Fruit fly (Drosophila melanogaster) whole organism, pupa: ENCODE data around the gene CG16762.

Source experiments
- CG10348 ChIP-seq: fragments of 200-800 bp; sonication (Bioruptor generic); IDR thresholded peaks from 2 replicates; pipeline ENCODE4 v1.3.6; 2022; ENCODE audit warnings: missing biosample characterization, missing genetic modification characterization
- CG12605 ChIP-seq: fragments of 200-800 bp; sonication (Bioruptor generic); IDR thresholded peaks from 2 replicates; pipeline ENCODE4 v1.3.6; 2022; ENCODE audit warnings: missing biosample characterization, missing genetic modification characterization
- CG13204 ChIP-seq: fragments of 200-800 bp; sonication (Bioruptor generic); optimal IDR thresholded peaks from 2 replicates; lab custom pipeline; 2018; ENCODE audit warnings: missing biosample characterization, mild to moderate bottlenecking, missing genetic modification characterization, moderate library complexity
- CG14655 ChIP-seq: fragments of 200-800 bp; sonication (Bioruptor generic); optimal IDR thresholded peaks from 3 replicates; lab custom pipeline; 2017; ENCODE audit warnings: mild to moderate bottlenecking, missing biosample characterization, missing genetic modification reagents, missing genetic modification characterization
- CG15710 ChIP-seq: fragments of 200-800 bp; sonication (Bioruptor generic); optimal IDR thresholded peaks from 2 replicates; lab custom pipeline; 2018; ENCODE audit warnings: missing biosample characterization, mild to moderate bottlenecking, missing genetic modification characterization, moderate library complexity
- CG17806 ChIP-seq: fragments of 200-800 bp; sonication (Bioruptor generic); optimal IDR thresholded peaks from 2 replicates; lab custom pipeline; 2018; ENCODE audit warnings: missing biosample characterization, mild to moderate bottlenecking, missing genetic modification characterization, moderate library complexity
- CG32121 ChIP-seq: fragments of 200-800 bp; sonication (Bioruptor generic); IDR thresholded peaks from 2 replicates; pipeline ENCODE4 v1.3.6; 2022; ENCODE audit warnings: missing biosample characterization, missing genetic modification characterization
- CG34367 ChIP-seq: fragments of 200-800 bp; sonication (Bioruptor generic); optimal IDR thresholded peaks from 2 replicates; lab custom pipeline; 2018; ENCODE audit warnings: missing biosample characterization, mild to moderate bottlenecking, missing genetic modification characterization
- CG4496 ChIP-seq: fragments of 200-800 bp; sonication (Bioruptor generic); IDR thresholded peaks from 3 replicates; pipeline ENCODE4 v1.3.6; 2022; ENCODE audit warnings: missing biosample characterization, missing genetic modification characterization
- CG8159 ChIP-seq: fragments of 200-800 bp; sonication (Bioruptor generic); optimal IDR thresholded peaks from 3 replicates; lab custom pipeline; 2018; ENCODE audit warnings: missing biosample characterization, mild to moderate bottlenecking, missing genetic modification characterization, moderate library complexity
- CG8301 ChIP-seq: fragments of 200-800 bp; sonication (Bioruptor generic); optimal IDR thresholded peaks from 2 replicates; lab custom pipeline; 2018; ENCODE audit warnings: missing biosample characterization, mild to moderate bottlenecking, missing genetic modification characterization
- CG9948 ChIP-seq: fragments of 200-800 bp; sonication (Bioruptor generic); optimal IDR thresholded peaks from 2 replicates; lab custom pipeline; 2018; ENCODE audit warnings: missing biosample characterization, mild to moderate bottlenecking, missing genetic modification characterization, moderate library complexity
- D1 ChIP-seq: fragments of 200-800 bp; sonication (Bioruptor generic); optimal IDR thresholded peaks from 2 replicates; lab custom pipeline; 2018; ENCODE audit warnings: missing biosample characterization, mild to moderate bottlenecking, missing genetic modification characterization, moderate library complexity
- EcR ChIP-seq: fragments of 200-800 bp; sonication (Bioruptor generic); optimal IDR thresholded peaks from 3 replicates; lab custom pipeline; 2019; ENCODE audit warnings: missing biosample characterization, missing genetic modification characterization, mild to moderate bottlenecking, moderate library complexity, missing genetic modification reagents
- Ets98B ChIP-seq: fragments of 200-800 bp; sonication (Bioruptor generic); IDR thresholded peaks from 2 replicates; pipeline ENCODE4 v1.3.6; 2022; ENCODE audit warnings: missing biosample characterization, missing genetic modification characterization
- Pif1A ChIP-seq: fragments of 200-800 bp; sonication (Bioruptor generic); optimal IDR thresholded peaks from 3 replicates; lab custom pipeline; 2016; ENCODE audit warnings: missing biosample characterization, missing genetic modification characterization
- Pif1B ChIP-seq: fragments of 200-800 bp; sonication (Bioruptor generic); optimal IDR thresholded peaks from 3 replicates; lab custom pipeline; 2016; ENCODE audit warnings: missing biosample characterization, missing genetic modification characterization
- Snoo ChIP-seq: fragments of 200-800 bp; sonication (Bioruptor generic); optimal IDR thresholded peaks from 3 replicates; lab custom pipeline; 2017; ENCODE audit warnings: missing biosample characterization, mild to moderate bottlenecking, missing genetic modification characterization, inconsistent platforms
- fd96Ca ChIP-seq: fragments of 200-800 bp; sonication (Bioruptor generic); IDR thresholded peaks from 3 replicates; pipeline ENCODE4 v1.3.6; 2022; ENCODE audit warnings: missing biosample characterization, missing genetic modification characterization
- gl ChIP-seq: fragments of 200-800 bp; sonication (Bioruptor generic); optimal IDR thresholded peaks from 2 replicates; lab custom pipeline; 2018; ENCODE audit warnings: missing biosample characterization, mild to moderate bottlenecking, missing genetic modification characterization
- rn ChIP-seq: fragments of 200-800 bp; sonication (Bioruptor generic); IDR thresholded peaks from 2 replicates; pipeline ENCODE4 v1.3.6; 2022; ENCODE audit warnings: missing biosample characterization, missing genetic modification characterization

The CG16762 gene

DNA sequence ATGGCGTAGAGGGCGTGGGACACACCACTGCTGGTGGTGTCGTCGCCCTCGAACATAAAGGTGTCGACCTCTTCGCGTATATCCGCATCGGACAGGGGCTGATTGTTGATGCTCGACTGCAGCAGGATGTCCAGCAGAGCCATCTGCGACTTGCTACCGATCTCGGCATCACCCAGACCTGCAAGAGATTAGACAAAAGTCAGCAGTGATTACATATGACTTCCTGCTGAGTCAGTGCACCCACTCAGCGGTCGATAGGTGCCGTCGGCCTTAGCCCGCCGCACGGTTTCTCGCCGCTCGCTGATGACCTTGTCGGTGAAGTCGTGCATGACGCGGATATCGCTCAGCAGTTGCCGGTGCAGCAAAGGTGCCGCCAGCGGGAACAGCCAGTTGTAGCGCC, 1.5 kb upstream of the CG16762 start:
- no peak for TF ChIP-seq gl (tag; lab: Kevin White, UChicago)
- TF ChIP-seq D1 (tag; lab: Kevin White, UChicago), result no peak
- TF ChIP-seq CG4496 (GFP tag; lab: Robert Waterston, UW), result no peak
- no peak for TF ChIP-seq CG8301 (tag; lab: Kevin White, UChicago)
- TF ChIP-seq CG8159, result no peak
- TF ChIP-seq Pif1B, result no peak
- TF ChIP-seq CG32121 (GFP tag; lab: Robert Waterston, UW), result no peak
- TF ChIP-seq EcR, result no peak
- TF ChIP-seq CG13204 (GFP tag; lab: Kevin White, UChicago), result no peak
- TF ChIP-seq CG10348, result no peak
- TF ChIP-seq Snoo (tag; lab: Kevin White, UChicago), result no peak
- no peak for TF ChIP-seq CG34367
- no peak for TF ChIP-seq CG15710 (tag; lab: Kevin White, UChicago)
- TF ChIP-seq CG14655 (GFP tag; lab: Kevin White, UChicago), result no peak
- no peak for TF ChIP-seq Ets98B
- no peak for TF ChIP-seq Pif1A (GFP tag; lab: Kevin White, UChicago)
- no peak for TF ChIP-seq CG17806 (tag; lab: Kevin White, UChicago)

DNA sequence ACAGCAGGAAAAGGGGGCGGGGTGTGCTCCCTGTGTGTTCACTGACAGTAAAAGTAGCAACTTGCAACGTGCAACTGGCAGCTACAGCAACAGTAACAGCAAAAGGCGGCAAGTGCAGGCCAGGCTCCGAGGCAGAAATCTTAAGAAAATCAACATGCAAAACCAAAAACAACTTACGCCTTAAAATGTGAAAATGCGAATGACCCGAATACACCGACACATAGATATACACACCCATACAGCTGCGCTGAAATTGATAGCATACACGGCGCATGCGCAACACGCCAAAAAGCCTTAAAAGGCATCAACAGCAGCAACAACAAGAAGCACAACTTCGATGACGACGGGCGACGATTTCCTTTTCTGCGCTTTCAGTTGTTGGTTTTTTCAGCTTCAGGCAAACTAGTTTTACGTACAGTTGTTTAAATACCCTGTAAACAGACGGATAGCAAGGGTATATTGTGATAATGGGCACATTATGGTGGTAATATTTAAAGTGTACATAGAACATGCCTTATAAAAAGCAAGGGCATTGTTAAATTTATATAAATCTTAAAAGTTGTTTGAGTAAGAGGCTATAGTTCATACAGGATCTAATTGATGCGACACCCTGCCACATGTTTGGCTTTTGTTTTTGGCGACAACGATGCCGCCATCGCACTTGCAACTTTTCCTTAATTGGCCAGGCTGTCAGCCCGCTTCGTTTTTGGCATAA, 3.0 kb downstream of the CG16762 start:
- TF ChIP-seq Pif1A (GFP tag; lab: Kevin White, UChicago) (peak; percentile 95), CG12605 (GFP tag; lab: Robert Waterston, UW) (peak; percentile 92), CG15710 (tag; lab: Kevin White, UChicago) (peak; percentile 75), CG9948 (tag; lab: Kevin White, UChicago) (peak; percentile 63), CG10348 (peak; percentile 87), EcR (peak; percentile 94), Pif1B (peak; percentile 95), D1 (tag; lab: Kevin White, UChicago) (peak; percentile 28), CG32121 (GFP tag; lab: Robert Waterston, UW) (peak; percentile 96), CG34367 (peak; percentile 44), Snoo (tag; lab: Kevin White, UChicago) (peak; percentile 40), CG8301 (tag; lab: Kevin White, UChicago) (peak; percentile 93), CG13204 (GFP tag; lab: Kevin White, UChicago) (peak; percentile 15), CG8159 (peak; percentile 84), CG4496 (GFP tag; lab: Robert Waterston, UW) (peak; percentile 96), gl (tag; lab: Kevin White, UChicago) (peak; percentile 62), fd96Ca (GFP tag; lab: Robert Waterston, UW) (peak; percentile 95), CG14655 (GFP tag; lab: Kevin White, UChicago) (peak; percentile 93), CG17806 (tag; lab: Kevin White, UChicago) (peak; percentile 82), Ets98B (peak; percentile 98), rn (peak; percentile 70)

- TF ChIP-seq CG8301 (tag; lab: Kevin White, UChicago) (peak; percentile 82), CG34367 (peak; percentile 32), Ets98B (peak; percentile 38), CG13204 (GFP tag; lab: Kevin White, UChicago) (peak; percentile 12), gl (tag; lab: Kevin White, UChicago) (peak; percentile 41), Pif1B (peak; percentile 56), rn (0 out of 2 replicates have a peak, but pooled peaks have one; percentile 5), fd96Ca (GFP tag; lab: Robert Waterston, UW) (no peak), CG32121 (GFP tag; lab: Robert Waterston, UW) (no peak), EcR (peak; percentile 80), CG9948 (tag; lab: Kevin White, UChicago) (peak; percentile 69), Snoo (tag; lab: Kevin White, UChicago) (peak; percentile 29), CG4496 (GFP tag; lab: Robert Waterston, UW) (peak; percentile 47; the same call in 1 of the 3 replicates), CG8159 (peak; percentile 82), D1 (tag; lab: Kevin White, UChicago) (peak; percentile 41), Pif1A (GFP tag; lab: Kevin White, UChicago) (peak; percentile 77), CG10348 (no peak), CG14655 (GFP tag; lab: Kevin White, UChicago) (peak; percentile 88), CG17806 (tag; lab: Kevin White, UChicago) (peak; percentile 81), CG12605 (GFP tag; lab: Robert Waterston, UW) (peak; percentile 44; the same call in 1 of the 2 replicates), CG15710 (tag; lab: Kevin White, UChicago) (peak; percentile 78)
Measured at dm6 chr3L:2470735-2471395, 4.5 kb downstream of the CG16762 start.

dm6 chr3L:2469660-2470059, 5.8 kb downstream of the CG16762 start:
- TF ChIP-seq gl (tag; lab: Kevin White, UChicago) (no peak), EcR (peak; percentile 25)

dm6 chr3L:2468509-2468908, 6.9 kb downstream of the CG16762 start:
- TF ChIP-seq CG14655 (GFP tag; lab: Kevin White, UChicago) (peak; percentile 17), Snoo (tag; lab: Kevin White, UChicago) (no peak)
